Worm (Caenorhabditis elegans): ENCODE measurements around the gene C55A6.3.

ce11 chrV:11528633-11529327 is 15.4 kb upstream of the C55A6.3 start:
- TF ChIP-seq lin-26 (GFP tag; IDR thresholded peaks at IDR 0.05): no peak
- no peak for TF ChIP-seq ceh-27 (GFP tag; optimal IDR thresholded peaks at IDR 0.05)
- TF ChIP-seq Y53G8AR.9 (GFP tag; conservative IDR thresholded peaks at IDR 0.05): no peak
- no peak for TF ChIP-seq cebp-1 (GFP tag; IDR thresholded peaks at IDR 0.05)
- no peak for TF ChIP-seq cebp-1 (tag; optimal IDR thresholded peaks at IDR 0.05)
- TF ChIP-seq snpc-4 (GFP tag; optimal IDR thresholded peaks at IDR 0.05): no peak
- TF ChIP-seq snpc-4 (tag; optimal IDR thresholded peaks at IDR 0.05): no peak
- TF ChIP-seq him-1 (tag; optimal IDR thresholded peaks at IDR 0.05): no peak
- no peak for TF ChIP-seq hsf-1 (GFP tag; IDR thresholded peaks at IDR 0.05)
- no peak for TF ChIP-seq dpff-1 (tag; optimal IDR thresholded peaks at IDR 0.05)
- no peak for TF ChIP-seq rec-8 (tag; optimal IDR thresholded peaks at IDR 0.05)
- no peak for TF ChIP-seq tlf-1 (GFP tag; optimal IDR thresholded peaks at IDR 0.05)
- TF ChIP-seq unc-130 (GFP tag; optimal IDR thresholded peaks at IDR 0.05): no peak
- no peak for TF ChIP-seq D2030.7 (GFP tag; IDR thresholded peaks at IDR 0.05)
